Worm (Caenorhabditis elegans): ENCODE results near the gene F58F9.9.

Gene F58F9.9

DNA sequence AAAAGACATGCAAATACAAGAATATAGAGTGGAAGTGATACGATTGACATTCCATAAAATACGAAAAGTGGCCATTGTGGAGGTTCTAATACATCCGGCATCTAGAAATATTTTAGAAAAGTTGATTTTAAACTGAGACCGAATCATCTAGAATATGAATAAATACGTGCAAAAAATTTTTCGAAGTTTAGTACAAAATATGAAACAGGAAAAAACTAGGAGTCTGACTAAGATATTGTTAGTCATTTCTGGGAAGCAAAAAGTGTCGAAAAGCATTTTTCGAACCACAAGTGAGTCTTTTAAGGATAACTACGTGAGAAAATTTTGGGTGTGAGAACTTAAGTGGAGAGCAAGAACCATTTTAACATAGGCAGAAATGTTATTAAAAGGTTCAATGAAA lies 42.0 kb downstream of the F58F9.9 start, which contains the start of gene srv-32:
Gene srv-32, minus strand, starts transcription at position 101 of the 400 bp plus-strand sequence.
- TF ChIP-seq cog-1 (tag; optimal IDR thresholded peaks at IDR 0.05) (no peak), ztf-29 (GFP tag; IDR thresholded peaks at IDR 0.05) (no peak), tab-1 (GFP tag; IDR thresholded peaks at IDR 0.05) (no peak), ref-1 (GFP tag; conservative IDR thresholded peaks at IDR 0.05) (no peak), ztf-23 (GFP tag; IDR thresholded peaks at IDR 0.05) (no peak), med-1 (GFP tag; optimal IDR thresholded peaks at IDR 0.05; ENCODE audit: insufficient read depth) (no peak), klf-2 (GFP tag; conservative IDR thresholded peaks at IDR 0.05) (no peak), flt-1 (GFP tag; IDR thresholded peaks at IDR 0.05) (no peak), T22C8.4 (GFP tag; IDR thresholded peaks at IDR 0.05) (no peak)

DNA sequence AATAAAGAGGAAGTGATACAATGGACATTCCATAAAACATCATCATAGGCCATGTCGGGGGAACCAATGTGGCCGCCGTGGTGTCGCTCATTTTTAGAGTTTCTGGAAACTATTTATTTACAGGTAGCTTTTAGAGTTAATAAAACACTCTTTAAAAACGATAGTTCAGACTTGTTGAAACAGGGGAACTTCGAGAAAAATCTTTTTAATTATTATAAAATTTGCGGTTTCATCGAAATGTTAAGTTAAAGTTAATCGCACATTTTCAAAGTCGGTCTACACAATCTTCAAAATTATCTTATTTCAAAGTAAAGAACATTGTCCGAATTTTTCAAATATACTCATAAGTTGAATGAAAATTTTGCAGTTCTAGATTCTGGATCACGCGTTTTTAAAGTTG lies 44.2 kb downstream of the F58F9.9 start, which contains the start of gene ops-1:
Gene ops-1, minus strand, starts transcription at position 101 of the 400 bp plus-strand sequence.
- no peak for TF ChIP-seq cog-1 (tag; optimal IDR thresholded peaks at IDR 0.05)
- no peak for TF ChIP-seq med-1 (GFP tag; optimal IDR thresholded peaks at IDR 0.05; ENCODE audit: insufficient read depth)
- no peak for TF ChIP-seq ztf-29 (GFP tag; IDR thresholded peaks at IDR 0.05)
- TF ChIP-seq flt-1 (GFP tag; IDR thresholded peaks at IDR 0.05): no peak
- TF ChIP-seq klf-2 (GFP tag; conservative IDR thresholded peaks at IDR 0.05): no peak
- no peak for TF ChIP-seq ztf-23 (GFP tag; IDR thresholded peaks at IDR 0.05)
- TF ChIP-seq T22C8.4 (GFP tag; IDR thresholded peaks at IDR 0.05): no peak
- TF ChIP-seq tab-1 (GFP tag; IDR thresholded peaks at IDR 0.05): no peak
- no peak for TF ChIP-seq ref-1 (GFP tag; conservative IDR thresholded peaks at IDR 0.05)

DNA sequence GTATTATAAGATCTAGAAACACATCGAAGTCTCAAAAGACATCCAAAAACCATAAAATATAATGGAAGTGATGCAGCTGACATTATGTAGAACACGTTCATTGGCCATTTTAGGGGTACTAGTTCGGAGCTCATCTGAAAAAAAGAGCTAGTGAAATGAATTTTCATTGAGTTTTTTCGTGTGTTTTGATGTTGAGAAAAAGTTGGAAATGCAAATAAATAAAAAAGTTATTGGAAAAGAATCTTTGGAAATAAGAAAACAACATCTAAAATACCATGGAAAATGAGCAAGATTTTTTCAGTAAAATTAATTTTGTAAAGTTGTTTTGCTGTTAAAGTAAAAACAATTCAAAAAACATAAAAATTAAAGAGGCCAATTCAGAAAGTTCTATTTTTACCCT lies 50.6 kb downstream of the F58F9.9 start, which contains the start of gene srv-24:
Gene srv-24, minus strand, starts transcription at position 101 of the 400 bp plus-strand sequence.
- TF ChIP-seq tab-1 (GFP tag; IDR thresholded peaks at IDR 0.05): no peak
- TF ChIP-seq klf-2 (GFP tag; conservative IDR thresholded peaks at IDR 0.05): no peak
- TF ChIP-seq cog-1 (tag; optimal IDR thresholded peaks at IDR 0.05): no peak
- no peak for TF ChIP-seq ztf-29 (GFP tag; IDR thresholded peaks at IDR 0.05)
- TF ChIP-seq ref-1 (GFP tag; conservative IDR thresholded peaks at IDR 0.05): no peak
- no peak for TF ChIP-seq ztf-23 (GFP tag; IDR thresholded peaks at IDR 0.05)
- TF ChIP-seq med-1 (GFP tag; optimal IDR thresholded peaks at IDR 0.05; ENCODE audit: insufficient read depth): no peak
- TF ChIP-seq flt-1 (GFP tag; IDR thresholded peaks at IDR 0.05): no peak
- no peak for TF ChIP-seq T22C8.4 (GFP tag; IDR thresholded peaks at IDR 0.05)

Data from whole organism, midembryonic.